Worm (Caenorhabditis elegans) whole organism, L2 larva: Measurements from ENCODE around the gene F47B7.5.

ENCODE experiments used
- C34F6.9 ChIP-seq: fragments of 150-350 bp; optimal IDR thresholded peaks from 2 replicates; lab custom pipeline; 2014; ENCODE audit warnings: missing biosample characterization, missing genetic modification characterization
- R02D3.7 ChIP-seq: fragments of 150-350 bp; optimal IDR thresholded peaks from 2 replicates; lab custom pipeline; 2014; ENCODE audit warnings: missing biosample characterization, missing genetic modification characterization
- Y55F3AM.14 ChIP-seq: fragments of 200-800 bp; sonication (Bioruptor generic); optimal IDR thresholded peaks from 2 replicates; lab custom pipeline; 2018; ENCODE audit warnings: mild to moderate bottlenecking, missing genetic modification characterization, missing compliant biosample characterization
- ZK546.5 ChIP-seq: sonication (generic microtip); optimal IDR thresholded peaks from 2 replicates; lab custom pipeline; 2017; ENCODE audit warnings: missing biosample characterization, missing genetic modification characterization
- alr-1 ChIP-seq: fragments of 150-350 bp; optimal IDR thresholded peaks from 2 replicates; lab custom pipeline; 2014; ENCODE audit warnings: missing biosample characterization, missing genetic modification characterization
- aly-2 ChIP-seq: fragments of 150-350 bp; optimal IDR thresholded peaks from 2 replicates; lab custom pipeline; 2014; ENCODE audit warnings: missing biosample characterization, missing genetic modification characterization
- ama-1 ChIP-seq: fragments of 150-350 bp; optimal IDR thresholded peaks from 2 replicates; lab custom pipeline; 2018; ENCODE audit warnings: inconsistent platforms
- blmp-1 ChIP-seq: sonication (generic microtip); optimal IDR thresholded peaks from 2 replicates; lab custom pipeline; 2017; ENCODE audit warnings: missing genetic modification characterization, mild to moderate bottlenecking, missing compliant biosample characterization, antibody characterized with exemption, moderate library complexity; ENCODE audit not compliant: insufficient read depth
- ceh-16 ChIP-seq: fragments of 150-350 bp; optimal IDR thresholded peaks from 2 replicates; lab custom pipeline; 2014; ENCODE audit warnings: missing biosample characterization, missing genetic modification characterization
- ceh-82 ChIP-seq: fragments of 150-350 bp; optimal IDR thresholded peaks from 2 replicates; lab custom pipeline; 2014; ENCODE audit warnings: missing biosample characterization, missing genetic modification characterization
- crh-2 ChIP-seq: sonication (generic microtip); optimal IDR thresholded peaks from 2 replicates; lab custom pipeline; 2017; ENCODE audit warnings: missing biosample characterization, missing genetic modification characterization
- dmd-4 ChIP-seq: sonication (generic microtip); optimal IDR thresholded peaks from 2 replicates; lab custom pipeline; 2017; ENCODE audit warnings: missing biosample characterization, missing genetic modification characterization
- egl-27 ChIP-seq: sonication (generic microtip); optimal IDR thresholded peaks from 3 replicates; lab custom pipeline; 2017; ENCODE audit warnings: missing biosample characterization, missing genetic modification reagents, missing genetic modification characterization
- elt-1 ChIP-seq: fragments of 150-350 bp; optimal IDR thresholded peaks from 2 replicates; lab custom pipeline; 2014; ENCODE audit warnings: missing biosample characterization, missing genetic modification characterization
- elt-3 ChIP-seq: sonication (generic microtip); optimal IDR thresholded peaks from 2 replicates; lab custom pipeline; 2017; ENCODE audit warnings: missing biosample characterization, missing genetic modification characterization
- fos-1 ChIP-seq: fragments of 150-350 bp; optimal IDR thresholded peaks from 2 replicates; lab custom pipeline; 2014; ENCODE audit warnings: missing biosample characterization, missing genetic modification characterization
- gmeb-1 ChIP-seq: fragments of 150-350 bp; optimal IDR thresholded peaks from 2 replicates; lab custom pipeline; 2014; ENCODE audit warnings: missing biosample characterization, missing genetic modification characterization
- lin-11 ChIP-seq: fragments of 150-350 bp; sonication (generic microtip); optimal IDR thresholded peaks from 2 replicates; lab custom pipeline; 2014; ENCODE audit warnings: missing biosample characterization, missing genetic modification characterization, inconsistent platforms, mixed read lengths
- lin-13 ChIP-seq: fragments of 150-350 bp; optimal IDR thresholded peaks from 2 replicates; lab custom pipeline; 2014; ENCODE audit warnings: missing biosample characterization, missing genetic modification reagents, missing genetic modification characterization
- lsy-2 ChIP-seq, 2 experiments: fragments of 150-350 bp in 1 of 2; sonication (generic microtip) in 1 of 2; optimal IDR thresholded peaks; 2 replicates each; lab custom pipeline; 2014 to 2017; ENCODE audit warnings: missing biosample characterization in 2 of 2, missing genetic modification characterization in 2 of 2
- mab-5 ChIP-seq: fragments of 150-350 bp; optimal IDR thresholded peaks from 2 replicates; lab custom pipeline; 2014; ENCODE audit warnings: missing biosample characterization, missing genetic modification characterization
- mbf-1 ChIP-seq: sonication (generic microtip); optimal IDR thresholded peaks from 2 replicates; lab custom pipeline; 2017; ENCODE audit warnings: missing biosample characterization, missing genetic modification characterization
- mdl-1 ChIP-seq, 2 experiments: fragments of 150-350 bp in 1 of 2; sonication (generic microtip) in 1 of 2; optimal IDR thresholded peaks; 2 replicates each; lab custom pipeline; 2017; ENCODE audit warnings: missing biosample characterization in 2 of 2, missing genetic modification characterization in 2 of 2
- nhr-10 ChIP-seq: sonication (generic microtip); optimal IDR thresholded peaks from 2 replicates; lab custom pipeline; 2017; ENCODE audit warnings: missing biosample characterization, missing genetic modification characterization
- nhr-11 ChIP-seq: fragments of 150-350 bp; optimal IDR thresholded peaks from 2 replicates; lab custom pipeline; 2014; ENCODE audit warnings: missing biosample characterization, missing genetic modification characterization
- nhr-12 ChIP-seq: fragments of 150-350 bp; optimal IDR thresholded peaks from 2 replicates; lab custom pipeline; 2014; ENCODE audit warnings: missing biosample characterization, missing genetic modification characterization
- nhr-129 ChIP-seq: fragments of 150-350 bp; optimal IDR thresholded peaks from 2 replicates; lab custom pipeline; 2014; ENCODE audit warnings: missing biosample characterization, missing genetic modification characterization
- nhr-21 ChIP-seq: fragments of 150-350 bp; optimal IDR thresholded peaks from 2 replicates; lab custom pipeline; 2014; ENCODE audit warnings: missing biosample characterization, missing genetic modification characterization
- nhr-23 ChIP-seq: fragments of 150-350 bp; optimal IDR thresholded peaks from 2 replicates; lab custom pipeline; 2014; ENCODE audit warnings: missing biosample characterization, missing genetic modification reagents, missing genetic modification characterization
- nhr-237 ChIP-seq: fragments of 150-350 bp; optimal IDR thresholded peaks from 2 replicates; lab custom pipeline; 2014; ENCODE audit warnings: missing biosample characterization, missing genetic modification characterization
- nhr-25 ChIP-seq: fragments of 150-350 bp; sonication (generic microtip); optimal IDR thresholded peaks from 3 replicates; lab custom pipeline; 2014; ENCODE audit warnings: missing biosample characterization, missing genetic modification characterization
- nhr-77 ChIP-seq: fragments of 150-350 bp; optimal IDR thresholded peaks from 2 replicates; lab custom pipeline; 2014; ENCODE audit warnings: missing biosample characterization, missing genetic modification characterization
- peb-1 ChIP-seq: fragments of 150-350 bp; optimal IDR thresholded peaks from 2 replicates; lab custom pipeline; 2014; ENCODE audit warnings: missing biosample characterization, missing genetic modification characterization
- sem-4 ChIP-seq: fragments of 150-350 bp; optimal IDR thresholded peaks from 2 replicates; lab custom pipeline; 2014; ENCODE audit warnings: missing biosample characterization, missing genetic modification reagents, missing genetic modification characterization
- skn-1 ChIP-seq: sonication (generic microtip); optimal IDR thresholded peaks from 2 replicates; lab custom pipeline; 2017; ENCODE audit warnings: missing biosample characterization, missing genetic modification characterization
- sma-3 ChIP-seq: sonication (generic microtip); optimal IDR thresholded peaks from 2 replicates; lab custom pipeline; 2016; ENCODE audit warnings: missing genetic modification reagents, missing genetic modification characterization, missing compliant biosample characterization
- sma-9 ChIP-seq, 2 experiments: fragments of 150-350 bp in 1 of 2; sonication (generic microtip) in 1 of 2; optimal IDR thresholded peaks; 2 replicates each; lab custom pipeline; 2014 to 2016; ENCODE audit warnings: missing genetic modification characterization in 2 of 2, mild to moderate bottlenecking in 1 of 2, missing biosample characterization in 1 of 2, missing compliant biosample characterization in 1 of 2, missing genetic modification reagents in 1 of 2, moderate library complexity in 1 of 2
- snpc-4 ChIP-seq: fragments of 150-350 bp; optimal IDR thresholded peaks from 2 replicates; lab custom pipeline; 2014; ENCODE audit warnings: missing biosample characterization, missing genetic modification characterization
- unc-39 ChIP-seq: fragments of 150-350 bp; optimal IDR thresholded peaks from 2 replicates; lab custom pipeline; 2014; ENCODE audit warnings: missing biosample characterization, missing genetic modification characterization
- unc-55 ChIP-seq: fragments of 150-350 bp; sonication (generic microtip); optimal IDR thresholded peaks from 3 replicates; lab custom pipeline; 2014; ENCODE audit warnings: missing biosample characterization, missing genetic modification reagents, missing genetic modification characterization
- unc-62 ChIP-seq: fragments of 150-350 bp; optimal IDR thresholded peaks from 2 replicates; lab custom pipeline; 2014; ENCODE audit warnings: missing biosample characterization, missing genetic modification reagents, missing genetic modification characterization
- zag-1 ChIP-seq: fragments of 150-350 bp; optimal IDR thresholded peaks from 2 replicates; lab custom pipeline; 2014; ENCODE audit warnings: missing biosample characterization, missing genetic modification characterization
- ztf-1 ChIP-seq: fragments of 200-800 bp; sonication (Bioruptor generic); conservative IDR thresholded peaks from 2 replicates; pipeline ENCODE4 v1.3.6; 2022; ENCODE audit warnings: missing genetic modification characterization, missing compliant biosample characterization
- ztf-11 ChIP-seq: sonication (generic microtip); optimal IDR thresholded peaks from 2 replicates; lab custom pipeline; 2017; ENCODE audit warnings: missing biosample characterization, missing genetic modification characterization
- ztf-4 ChIP-seq: fragments of 150-350 bp; optimal IDR thresholded peaks from 2 replicates; lab custom pipeline; 2014; ENCODE audit warnings: missing biosample characterization, missing genetic modification characterization

The F47B7.5 gene

ce11 chrX:3781040-3781439 is 12.4 kb upstream of the F47B7.5 start, which contains the start of gene marg-1:
marg-1 (minus strand) TSS chrX:3781140.
- TF ChIP-seq ztf-1 (GFP tag; lab: Robert Waterston, UW), result no peak
- TF ChIP-seq ztf-11, result no peak
- TF ChIP-seq Y55F3AM.14 (GFP tag; lab: Kevin White, UChicago), result no peak
- TF ChIP-seq nhr-77 (tag; lab: Kevin White, UChicago), result no peak
- TF ChIP-seq egl-27, result no peak
- no peak for TF ChIP-seq unc-39 (tag; lab: Kevin White, UChicago)
- TF ChIP-seq blmp-1 (tag; lab: Kevin White, UChicago), result no peak
- no peak for TF ChIP-seq mbf-1 (tag; lab: Kevin White, UChicago)
- TF ChIP-seq fos-1, result no peak
- TF ChIP-seq nhr-25, result no peak
- no peak for TF ChIP-seq crh-2
- TF ChIP-seq mdl-1 (tag; optimal IDR thresholded peaks at IDR 0.05; lab: Kevin White, UChicago), result no peak
- TF ChIP-seq nhr-129 (tag; lab: Kevin White, UChicago), result no peak
- no peak for TF ChIP-seq ceh-16 (tag; lab: Kevin White, UChicago)

ce11 chrX:3773233-3773632 is 4.6 kb upstream of the F47B7.5 start:
- no peak for TF ChIP-seq lin-13 (GFP tag; lab: Kevin White, UChicago)
- no peak for TF ChIP-seq unc-55 (GFP tag; lab: Kevin White, UChicago)
- TF ChIP-seq R02D3.7 (tag; lab: Kevin White, UChicago), result no peak
- TF ChIP-seq ceh-82 (tag; lab: Kevin White, UChicago), result no peak
- no peak for TF ChIP-seq nhr-129 (tag; lab: Kevin White, UChicago)
- TF ChIP-seq blmp-1 (tag; lab: Kevin White, UChicago), result peak; percentile 32
- no peak for TF ChIP-seq nhr-23 (tag; lab: Kevin White, UChicago)

- TF ChIP-seq crh-2 (peak; percentile 17), nhr-25 (no peak), sma-9 (GFP tag; optimal IDR thresholded peaks at IDR 0.05; lab: Kevin White, UChicago) (peak; percentile 19), sma-9 (tag; optimal IDR thresholded peaks at IDR 0.05; lab: Kevin White, UChicago) (no peak), snpc-4 (no peak), lin-13 (GFP tag; lab: Kevin White, UChicago) (no peak), mdl-1 (tag; optimal IDR thresholded peaks at IDR 0.05; lab: Kevin White, UChicago) (no peak), unc-55 (GFP tag; lab: Kevin White, UChicago) (peak; percentile 64), nhr-11 (tag; lab: Kevin White, UChicago) (no peak), sem-4 (peak; percentile 15), nhr-10 (tag; lab: Kevin White, UChicago) (no peak), gmeb-1 (tag; lab: Kevin White, UChicago) (peak; percentile 38), C34F6.9 (tag; lab: Kevin White, UChicago) (peak; percentile 57), nhr-21 (tag; lab: Kevin White, UChicago) (no peak), nhr-77 (tag; lab: Kevin White, UChicago) (no peak), fos-1 (peak; percentile 13), mab-5 (tag; lab: Kevin White, UChicago) (no peak), ztf-11 (no peak), elt-1 (tag; lab: Kevin White, UChicago) (no peak), unc-62 (GFP tag; lab: Kevin White, UChicago) (no peak), alr-1 (tag; lab: Kevin White, UChicago) (no peak), skn-1 (tag; lab: Kevin White, UChicago) (no peak), lin-11 (tag; lab: Kevin White, UChicago) (no peak), nhr-129 (tag; lab: Kevin White, UChicago) (no peak), peb-1 (tag; lab: Kevin White, UChicago) (no peak), zag-1 (tag; lab: Kevin White, UChicago) (no peak), nhr-237 (no peak), unc-39 (tag; lab: Kevin White, UChicago) (no peak), blmp-1 (tag; lab: Kevin White, UChicago) (no peak), ama-1 (lab: Kevin White, UChicago) (no peak), dmd-4 (tag; lab: Kevin White, UChicago) (no peak), ZK546.5 (tag; lab: Kevin White, UChicago) (no peak), ztf-1 (GFP tag; lab: Robert Waterston, UW) (no peak), sma-3 (GFP tag; lab: Kevin White, UChicago) (no peak), R02D3.7 (tag; lab: Kevin White, UChicago) (no peak), mbf-1 (tag; lab: Kevin White, UChicago) (no peak), nhr-23 (tag; lab: Kevin White, UChicago) (no peak), Y55F3AM.14 (GFP tag; lab: Kevin White, UChicago) (no peak), ceh-16 (tag; lab: Kevin White, UChicago) (no peak), ztf-4 (tag; lab: Kevin White, UChicago) (no peak), lsy-2 (tag; optimal IDR thresholded peaks at IDR 0.05; lab: Kevin White, UChicago) (peak in 1 of 2 experiments; percentile 21), ceh-82 (tag; lab: Kevin White, UChicago) (no peak), aly-2 (no peak), elt-3 (tag; lab: Kevin White, UChicago) (no peak), nhr-12 (no peak)
Measured at ce11 chrX:3772405-3772804, 3.8 kb upstream of the F47B7.5 start, which contains the start of gene F47B7.2. F47B7.2 (plus strand) TSS chrX:3772762.
